Worm (Caenorhabditis elegans): ENCODE measurements around the gene alp-1.

- TF ChIP-seq unc-62 (GFP tag; optimal IDR thresholded peaks at IDR 0.05) (no peak), ama-1 (optimal IDR thresholded peaks at IDR 0.05) (peak; percentile 32), ama-1 (GFP tag; optimal IDR thresholded peaks at IDR 0.05) (no peak), zim-3 (tag; optimal IDR thresholded peaks at IDR 0.05) (no peak), lsy-27 (tag; optimal IDR thresholded peaks at IDR 0.05; ENCODE audit: borderline replicate concordance, insufficient read depth) (no peak), K12H6.12 (tag; optimal IDR thresholded peaks at IDR 0.05) (no peak), ceh-40 (GFP tag; IDR thresholded peaks at IDR 0.05) (no peak), F55B11.4 (tag; optimal IDR thresholded peaks at IDR 0.05; ENCODE audit: borderline replicate concordance, insufficient read depth) (no peak), ceh-100 (GFP tag; IDR thresholded peaks at IDR 0.05) (no peak), mel-28 (tag; optimal IDR thresholded peaks at IDR 0.05; ENCODE audit: borderline replicate concordance) (no peak)
These were observed 26.2 kb upstream of the alp-1 start for ce11 chrIV:8825997-8826605.

All from whole organism, young adult.